Worm (Caenorhabditis elegans): ENCODE data around the gene C39B10.7.

DNA sequence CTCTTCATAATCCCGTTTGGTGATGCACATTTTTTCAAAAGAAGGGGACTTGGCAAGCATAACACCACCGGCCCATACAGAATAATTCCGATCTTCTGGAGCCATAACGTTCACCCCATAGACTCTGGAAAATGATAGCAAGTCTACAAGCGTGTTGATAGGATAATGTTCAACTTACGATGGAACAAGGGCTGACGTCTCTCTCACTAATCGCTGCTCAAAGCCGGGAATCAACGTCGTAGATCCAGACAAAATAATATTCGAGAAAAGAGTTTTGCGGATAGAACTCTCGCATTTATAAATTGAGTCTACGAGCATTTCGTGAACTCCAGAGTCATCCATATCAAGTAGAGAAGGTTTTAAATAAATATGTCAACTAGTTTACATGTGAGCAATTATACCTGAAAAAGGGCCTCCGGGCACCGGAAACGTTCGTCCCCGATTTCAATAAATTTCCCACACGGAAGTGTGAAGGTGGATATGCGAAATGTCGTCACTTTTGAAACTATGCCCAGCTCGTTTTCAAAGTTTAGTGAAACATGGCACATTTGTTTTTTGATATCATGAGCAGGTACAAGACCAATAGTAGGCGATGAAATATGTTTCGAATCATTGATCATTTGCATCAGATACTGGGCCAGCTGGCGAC is 15.3 kb downstream of the C39B10.7 start:
- no peak for TF ChIP-seq mdl-1 (tag; optimal IDR thresholded peaks at IDR 0.05)
- no peak for TF ChIP-seq T26A8.4 (GFP tag; IDR thresholded peaks at IDR 0.05)
- no peak for TF ChIP-seq ZK337.2 (GFP tag; IDR thresholded peaks at IDR 0.05)
- no peak for TF ChIP-seq unc-130 (GFP tag; optimal IDR thresholded peaks at IDR 0.05)
- TF ChIP-seq lin-15B (tag; optimal IDR thresholded peaks at IDR 0.05), result no peak
- TF ChIP-seq nhr-76 (tag; optimal IDR thresholded peaks at IDR 0.05), result no peak
- no peak for TF ChIP-seq pha-4 (GFP tag; IDR thresholded peaks at IDR 0.05)
- TF ChIP-seq pha-4 (tag; optimal IDR thresholded peaks at IDR 0.05), result no peak
- no peak for TF ChIP-seq ceh-82 (tag; optimal IDR thresholded peaks at IDR 0.05)
- no peak for TF ChIP-seq nhr-237 (tag; optimal IDR thresholded peaks at IDR 0.05)
- no peak for TF ChIP-seq spr-3 (GFP tag; optimal IDR thresholded peaks at IDR 0.05)
- no peak for TF ChIP-seq lin-13 (GFP tag; optimal IDR thresholded peaks at IDR 0.05)
- TF ChIP-seq ceh-44 (GFP tag; IDR thresholded peaks at IDR 0.05), result no peak
